Fruit fly (Drosophila melanogaster) whole organism, embryonic: ENCODE data around the gene RpL8.

Source experiments
- Blimp-1 ChIP-seq: fragments of 200-800 bp; sonication (Bioruptor generic); optimal IDR thresholded peaks from 3 replicates; lab custom pipeline; 2018; ENCODE audit warnings: missing biosample characterization, missing genetic modification characterization, mild to moderate bottlenecking, moderate library complexity, missing genetic modification reagents
- CG10321 ChIP-seq: fragments of 200-800 bp; sonication (Bioruptor generic); IDR thresholded peaks from 2 replicates; pipeline ENCODE4 v1.3.6; 2022; ENCODE audit warnings: missing biosample characterization, missing genetic modification characterization
- CG11085 ChIP-seq: fragments of 200-800 bp; sonication (Bioruptor generic); IDR thresholded peaks from 2 replicates; pipeline ENCODE4 v1.3.6; 2022; ENCODE audit warnings: missing biosample characterization, missing genetic modification characterization
- CG11723 ChIP-seq: fragments of 200-800 bp; sonication (Bioruptor generic); optimal IDR thresholded peaks from 2 replicates; lab custom pipeline; 2017; ENCODE audit warnings: missing biosample characterization, mild to moderate bottlenecking, missing genetic modification characterization
- CG13624 ChIP-seq: fragments of 200-800 bp; sonication (Bioruptor generic); optimal IDR thresholded peaks from 2 replicates; lab custom pipeline; 2016; ENCODE audit warnings: missing biosample characterization, missing genetic modification characterization
- CG14965 ChIP-seq: fragments of 200-800 bp; sonication (Bioruptor generic); optimal IDR thresholded peaks from 2 replicates; lab custom pipeline; 2016; ENCODE audit warnings: missing biosample characterization, missing genetic modification characterization, borderline replicate concordance
- CG15696 ChIP-seq: fragments of 200-800 bp; sonication (Bioruptor generic); optimal IDR thresholded peaks from 2 replicates; lab custom pipeline; 2019; ENCODE audit warnings: missing biosample characterization, mild to moderate bottlenecking, missing genetic modification characterization, moderate library complexity
- CG16815 ChIP-seq: fragments of 200-800 bp; sonication (Bioruptor generic); optimal IDR thresholded peaks from 3 replicates; lab custom pipeline; 2017; ENCODE audit warnings: missing biosample characterization, mild to moderate bottlenecking, missing genetic modification characterization
- CG17385 ChIP-seq: fragments of 200-800 bp; sonication (Bioruptor generic); optimal IDR thresholded peaks from 3 replicates; lab custom pipeline; 2018; ENCODE audit warnings: missing biosample characterization, mild to moderate bottlenecking, missing genetic modification characterization
- CG2116 ChIP-seq: fragments of 200-800 bp; sonication (Bioruptor generic); optimal IDR thresholded peaks from 3 replicates; lab custom pipeline; 2018; ENCODE audit warnings: missing biosample characterization, mild to moderate bottlenecking, missing genetic modification characterization
- CG31388 ChIP-seq: fragments of 200-800 bp; sonication (Bioruptor generic); optimal IDR thresholded peaks from 2 replicates; lab custom pipeline; 2016; ENCODE audit warnings: missing biosample characterization, missing genetic modification characterization
- CG32532 ChIP-seq: fragments of 200-800 bp; sonication (Bioruptor generic); IDR thresholded peaks from 2 replicates; pipeline ENCODE4 v1.3.6; 2022; ENCODE audit warnings: missing biosample characterization, missing genetic modification characterization
- CG4820 ChIP-seq: fragments of 200-800 bp; sonication (Bioruptor generic); optimal IDR thresholded peaks from 3 replicates; lab custom pipeline; 2016; ENCODE audit warnings: missing biosample characterization, missing genetic modification characterization
- CG6854 ChIP-seq: fragments of 200-800 bp; sonication (Bioruptor generic); optimal IDR thresholded peaks from 3 replicates; lab custom pipeline; 2017; ENCODE audit warnings: missing biosample characterization, mild to moderate bottlenecking, missing genetic modification characterization
- Drgx ChIP-seq: fragments of 200-800 bp; sonication (Bioruptor generic); IDR thresholded peaks from 2 replicates; pipeline ENCODE4 v1.3.6; 2022; ENCODE audit warnings: missing biosample characterization, missing genetic modification characterization
- ERR ChIP-seq: fragments of 200-800 bp; sonication (Bioruptor generic); optimal IDR thresholded peaks from 2 replicates; lab custom pipeline; 2016; ENCODE audit warnings: missing biosample characterization, missing genetic modification characterization
- HLH54F ChIP-seq: fragments of 200-800 bp; sonication (Bioruptor generic); optimal IDR thresholded peaks from 3 replicates; lab custom pipeline; 2016; ENCODE audit warnings: missing biosample characterization, missing genetic modification characterization
- Hmr ChIP-seq: fragments of 200-800 bp; sonication (Bioruptor generic); optimal IDR thresholded peaks from 3 replicates; lab custom pipeline; 2017; ENCODE audit warnings: mild to moderate bottlenecking, missing biosample characterization, missing genetic modification reagents, missing genetic modification characterization
- Hsf ChIP-seq: fragments of 200-800 bp; sonication (Bioruptor generic); optimal IDR thresholded peaks from 3 replicates; lab custom pipeline; 2016; ENCODE audit warnings: missing biosample characterization, missing genetic modification characterization
- Mad ChIP-seq: fragments of 200-800 bp; sonication (Bioruptor generic); optimal IDR thresholded peaks from 2 replicates; lab custom pipeline; 2016; ENCODE audit warnings: missing biosample characterization, missing genetic modification characterization
- NK7.1 ChIP-seq: fragments of 200-800 bp; sonication (Bioruptor generic); optimal IDR thresholded peaks from 3 replicates; lab custom pipeline; 2016; ENCODE audit warnings: missing biosample characterization, missing genetic modification characterization
- Opbp ChIP-seq: fragments of 200-800 bp; sonication (Bioruptor generic); IDR thresholded peaks from 3 replicates; pipeline ENCODE4 v1.3.6; 2022; ENCODE audit warnings: missing biosample characterization, missing genetic modification characterization; ENCODE audit not compliant: partially characterized antibody
- aop ChIP-seq: fragments of 200-800 bp; sonication (Bioruptor generic); IDR thresholded peaks from 2 replicates; pipeline ENCODE4 v1.3.6; 2022; ENCODE audit warnings: missing biosample characterization, missing genetic modification characterization
- bab2 ChIP-seq: fragments of 200-800 bp; sonication (Bioruptor generic); optimal IDR thresholded peaks from 2 replicates; lab custom pipeline; 2016; ENCODE audit warnings: missing biosample characterization, missing genetic modification characterization
- chinmo ChIP-seq: fragments of 200-800 bp; sonication (Bioruptor generic); IDR thresholded peaks from 4 replicates; pipeline ENCODE4 v1.3.6; 2022; ENCODE audit warnings: missing biosample characterization, missing genetic modification characterization; ENCODE audit not compliant: partially characterized antibody
- chm ChIP-seq: fragments of 200-800 bp; sonication (Bioruptor generic); IDR thresholded peaks from 2 replicates; pipeline ENCODE4 v1.3.6; 2022; ENCODE audit warnings: missing biosample characterization, missing genetic modification characterization
- dan ChIP-seq: fragments of 200-800 bp; sonication (Bioruptor generic); IDR thresholded peaks from 2 replicates; pipeline ENCODE4 v1.3.6; 2022; ENCODE audit warnings: missing biosample characterization, missing genetic modification characterization
- dimm ChIP-seq: fragments of 200-800 bp; sonication (Bioruptor generic); IDR thresholded peaks from 2 replicates; pipeline ENCODE4 v1.3.6; 2022; ENCODE audit warnings: missing biosample characterization, missing genetic modification characterization
- gro ChIP-seq: fragments of 200-800 bp; sonication (Bioruptor generic); optimal IDR thresholded peaks from 2 replicates; lab custom pipeline; 2016; ENCODE audit warnings: missing biosample characterization, missing genetic modification characterization
- her ChIP-seq: fragments of 200-800 bp; sonication (Bioruptor generic); optimal IDR thresholded peaks from 2 replicates; lab custom pipeline; 2016; ENCODE audit warnings: missing biosample characterization, missing genetic modification characterization
- kah ChIP-seq: fragments of 200-800 bp; sonication (Bioruptor generic); optimal IDR thresholded peaks from 2 replicates; lab custom pipeline; 2018; ENCODE audit warnings: missing biosample characterization, mild to moderate bottlenecking, missing genetic modification characterization
- knrl ChIP-seq: fragments of 200-800 bp; sonication (Bioruptor generic); IDR thresholded peaks from 3 replicates; pipeline ENCODE4 v1.3.6; 2022; ENCODE audit warnings: missing biosample characterization, missing genetic modification characterization; ENCODE audit not compliant: partially characterized antibody
- maf-S ChIP-seq: fragments of 200-800 bp; sonication (Bioruptor generic); optimal IDR thresholded peaks from 2 replicates; lab custom pipeline; 2016; ENCODE audit warnings: missing biosample characterization, missing genetic modification characterization
- nau ChIP-seq: fragments of 200-800 bp; sonication (Bioruptor generic); optimal IDR thresholded peaks from 3 replicates; lab custom pipeline; 2017; ENCODE audit warnings: missing biosample characterization, mild to moderate bottlenecking, missing genetic modification characterization, missing genetic modification reagents
- onecut ChIP-seq: fragments of 200-800 bp; sonication (Bioruptor generic); IDR thresholded peaks from 2 replicates; pipeline ENCODE4 v1.3.6; 2022; ENCODE audit warnings: missing biosample characterization, missing genetic modification characterization
- otp ChIP-seq: fragments of 200-800 bp; sonication (Bioruptor generic); IDR thresholded peaks from 3 replicates; pipeline ENCODE4, ENCODE4 v1.3.6; 2022; ENCODE audit warnings: missing biosample characterization, missing genetic modification characterization
- pb ChIP-seq: fragments of 200-800 bp; sonication (Bioruptor generic); optimal IDR thresholded peaks from 3 replicates; lab custom pipeline; 2016; ENCODE audit warnings: missing biosample characterization, missing genetic modification characterization
- pfk ChIP-seq: fragments of 200-800 bp; sonication (Bioruptor generic); optimal IDR thresholded peaks from 2 replicates; lab custom pipeline; 2018; ENCODE audit warnings: missing biosample characterization, mild to moderate bottlenecking, missing genetic modification characterization, moderate library complexity
- prd ChIP-seq, 3 experiments: fragments of >200 bp in 2 of 3; fragments of 200-800 bp in 1 of 3; sonication (Bioruptor generic) in 1 of 3; optimal IDR thresholded peaks in 2 of 3; IDR thresholded peaks in 1 of 3; 2 replicates in 2 of 3; 3 replicates in 1 of 3; pipeline versions ENCODE4 v1.3.6 to Lab custom; 2017 to 2022; ENCODE audit warnings: missing biosample characterization in 1 of 3, missing genetic modification characterization in 1 of 3
- sd ChIP-seq: fragments of 200-800 bp; sonication (Bioruptor generic); optimal IDR thresholded peaks from 3 replicates; lab custom pipeline; 2018; ENCODE audit warnings: missing biosample characterization, mild to moderate bottlenecking, missing genetic modification characterization, moderate library complexity
- seq ChIP-seq: fragments of 200-800 bp; sonication (Bioruptor generic); IDR thresholded peaks from 2 replicates; pipeline ENCODE4 v1.3.6; 2022; ENCODE audit warnings: missing biosample characterization, missing genetic modification characterization
- sim ChIP-seq: fragments of 200-800 bp; sonication (Bioruptor generic); IDR thresholded peaks from 2 replicates; pipeline ENCODE4 v1.3.6; 2022; ENCODE audit warnings: missing biosample characterization, missing genetic modification characterization
- slbo ChIP-seq: fragments of 200-800 bp; sonication (Bioruptor generic); IDR thresholded peaks from 2 replicates; pipeline ENCODE4 v1.3.6; 2022; ENCODE audit warnings: missing biosample characterization, missing genetic modification characterization
- sug ChIP-seq: fragments of 200-800 bp; optimal IDR thresholded peaks from 2 replicates; lab custom pipeline; 2019; ENCODE audit warnings: missing biosample characterization, mild to moderate bottlenecking, missing genetic modification characterization, moderate library complexity
- tio ChIP-seq: fragments of 200-800 bp; sonication (Bioruptor generic); optimal IDR thresholded peaks from 2 replicates; lab custom pipeline; 2017; ENCODE audit warnings: missing biosample characterization, missing genetic modification characterization, inconsistent platforms
- vfl ChIP-seq: fragments of 200-800 bp; sonication (Bioruptor generic); optimal IDR thresholded peaks from 2 replicates; lab custom pipeline; 2016; ENCODE audit warnings: missing biosample characterization, missing genetic modification characterization
- vvl ChIP-seq: fragments of 200-800 bp; sonication (Bioruptor generic); IDR thresholded peaks from 2 replicates; pipeline ENCODE4 v1.3.6; 2022; ENCODE audit warnings: missing biosample characterization, missing genetic modification characterization
- z ChIP-seq: fragments of 200-800 bp; sonication (Bioruptor generic); IDR thresholded peaks from 3 replicates; pipeline ENCODE4 v1.3.6; 2022; ENCODE audit warnings: missing biosample characterization, missing genetic modification characterization

Gene RpL8

DNA sequence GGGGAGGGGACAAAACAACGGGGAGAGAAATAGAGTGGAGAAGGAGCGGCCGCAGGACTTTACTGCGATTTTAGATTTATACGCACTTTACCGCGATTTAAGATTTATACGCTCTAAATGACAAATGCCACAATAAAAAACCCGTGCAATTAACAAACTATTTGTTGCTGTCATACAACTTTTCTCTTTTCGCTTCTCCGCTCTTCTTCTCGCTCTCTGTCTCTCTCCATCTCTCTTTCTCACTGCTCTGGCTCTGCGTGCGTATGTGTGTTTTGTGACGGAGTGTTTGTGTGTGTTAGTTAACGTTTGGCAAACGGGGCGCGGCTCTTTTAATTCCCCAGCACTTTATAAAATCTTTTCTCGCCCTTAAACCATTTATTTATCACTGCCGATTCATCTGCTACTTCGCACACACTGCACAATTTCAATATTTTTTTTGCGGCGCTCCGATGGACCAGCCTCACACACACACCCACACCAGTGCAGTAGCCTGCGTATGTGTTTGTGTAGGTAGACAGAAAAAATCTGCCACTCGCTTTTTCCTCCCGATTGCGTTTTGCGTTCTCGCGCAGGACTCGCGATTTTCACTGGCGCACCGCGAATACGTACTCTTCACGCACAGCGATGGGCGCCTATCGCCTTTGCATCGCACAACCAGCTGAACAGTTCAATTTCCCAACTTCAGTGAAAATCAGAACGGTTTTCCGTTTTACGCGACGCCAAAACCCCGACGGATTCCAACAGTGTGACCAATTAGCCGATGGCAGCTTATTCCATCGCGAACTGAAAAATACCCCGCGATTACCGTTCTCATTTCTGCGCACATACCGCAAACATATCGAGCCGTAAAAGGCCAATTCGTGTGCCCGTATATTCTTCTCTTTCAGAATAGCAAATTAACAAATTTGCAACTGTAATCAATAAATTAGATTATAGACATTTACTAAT is 1.2 kb upstream of the RpL8 start, which contains the start of gene msn (continued):
- no peak for TF ChIP-seq CG16815
- no peak for TF ChIP-seq NK7.1 (GFP tag; lab: Kevin White, UChicago)
- no peak for TF ChIP-seq bab2 (GFP tag; lab: Kevin White, UChicago)
- TF ChIP-seq chm, result peak; percentile 85
- TF ChIP-seq Mad, result no peak
- TF ChIP-seq CG11085, result no peak; the same call in 1 of the 2 replicates
- no peak for TF ChIP-seq dan (GFP tag; lab: Robert Waterston, UW)
- TF ChIP-seq CG17385 (GFP tag; lab: Kevin White, UChicago), result peak; percentile 22
- peak; percentile 38 for TF ChIP-seq sug
- peak; percentile 12 for TF ChIP-seq ERR (GFP tag; lab: Kevin White, UChicago)
- no peak for TF ChIP-seq dimm
- TF ChIP-seq CG2116 (GFP tag; lab: Kevin White, UChicago), result peak; percentile 55
- TF ChIP-seq nau (GFP tag; lab: Kevin White, UChicago), result peak; percentile 49
- TF ChIP-seq sim (GFP tag; lab: Robert Waterston, UW), result no peak
- TF ChIP-seq Hmr (GFP tag; lab: Kevin White, UChicago), result peak; percentile 55
- peak; percentile 50 for TF ChIP-seq gro (GFP tag; lab: Kevin White, UChicago)
- peak; percentile 47 for TF ChIP-seq vvl
- no peak for TF ChIP-seq CG4820 (GFP tag; lab: Kevin White, UChicago)
- no peak for TF ChIP-seq pfk
- no peak for TF ChIP-seq CG15696 (tag; lab: Kevin White, UChicago)
- TF ChIP-seq prd (optimal IDR thresholded peaks at IDR 0.05; lab: Kevin White, UChicago), result no peak
- TF ChIP-seq prd (GFP tag; IDR thresholded peaks at IDR 0.05; lab: Robert Waterston, UW), result 0 out of 3 replicates have a peak, but pooled peaks have one; percentile 7
- no peak for TF ChIP-seq vfl (GFP tag; lab: Kevin White, UChicago)
- TF ChIP-seq CG13624 (GFP tag; lab: Kevin White, UChicago), result no peak
- TF ChIP-seq sd (tag; lab: Kevin White, UChicago), result peak; percentile 64
- TF ChIP-seq Drgx (GFP tag; lab: Robert Waterston, UW), result peak; percentile 39; the same call in 1 of the 2 replicates
- peak; percentile 11; the same call in 1 of the 2 replicates for TF ChIP-seq slbo
- TF ChIP-seq kah, result peak; percentile 55
- no peak for TF ChIP-seq tio (GFP tag; lab: Kevin White, UChicago)
- TF ChIP-seq her (GFP tag; lab: Kevin White, UChicago), result peak; percentile 99
- TF ChIP-seq Hsf (GFP tag; lab: Kevin White, UChicago), result no peak
- no peak for TF ChIP-seq CG31388 (GFP tag; lab: Kevin White, UChicago)
- TF ChIP-seq aop (GFP tag; lab: Robert Waterston, UW), result no peak
- TF ChIP-seq HLH54F (GFP tag; lab: Kevin White, UChicago), result no peak
- no peak; the same call in 1 of the 2 replicates for TF ChIP-seq seq (GFP tag; lab: Robert Waterston, UW)
- peak; percentile 61; the same call in 2 of the 3 replicates for TF ChIP-seq Opbp (GFP tag; lab: Robert Waterston, UW)
- peak; percentile 17 for TF ChIP-seq onecut (GFP tag; lab: Robert Waterston, UW)
- peak; percentile 50 for TF ChIP-seq CG32532 (GFP tag; lab: Robert Waterston, UW)
- TF ChIP-seq CG10321 (GFP tag; lab: Robert Waterston, UW), result no peak
- no peak; the same call in 2 of the 3 replicates for TF ChIP-seq otp (GFP tag; lab: Robert Waterston, UW)
- TF ChIP-seq CG6854 (GFP tag; lab: Kevin White, UChicago), result peak; percentile 60
- TF ChIP-seq knrl (GFP tag; lab: Robert Waterston, UW), result peak; percentile 36; the same call in 2 of the 3 replicates
- TF ChIP-seq z, result no peak
- TF ChIP-seq maf-S, result no peak
- TF ChIP-seq pb (GFP tag; lab: Kevin White, UChicago), result peak; percentile 40
- 0 out of 4 replicates have a peak, but pooled peaks have one; percentile 52 for TF ChIP-seq chinmo (GFP tag; lab: Robert Waterston, UW)
- peak; percentile 9 for TF ChIP-seq CG11723 (GFP tag; lab: Kevin White, UChicago)
- TF ChIP-seq Blimp-1 (GFP tag; lab: Kevin White, UChicago), result no peak
- TF ChIP-seq CG14965 (GFP tag; lab: Kevin White, UChicago), result no peak
